Worm (Caenorhabditis elegans) whole organism, L4 larva: Measurements from ENCODE around the gene mig-10.

Experiments used
- F37D6.2 ChIP-seq: sonication (generic microtip); optimal IDR thresholded peaks from 2 replicates; lab custom pipeline; 2016; ENCODE audit warnings: mild to moderate bottlenecking, missing genetic modification characterization, missing compliant biosample characterization
- T26A8.4 ChIP-seq: fragments of 200-800 bp; sonication (Bioruptor generic); IDR thresholded peaks from 2 replicates; pipeline ENCODE4 v1.3.6; 2022; ENCODE audit warnings: missing genetic modification characterization, missing compliant biosample characterization
- ZK546.5 ChIP-seq, 2 experiments: sonication (generic microtip); optimal IDR thresholded peaks; 2 replicates each; lab custom pipeline; 2017; ENCODE audit warnings: missing biosample characterization in 2 of 2, missing genetic modification characterization in 2 of 2
- ceh-82 ChIP-seq: sonication (generic microtip); optimal IDR thresholded peaks from 2 replicates; lab custom pipeline; 2017; ENCODE audit warnings: missing biosample characterization, missing genetic modification characterization
- mep-1 ChIP-seq: fragments of 150-350 bp; sonication (generic microtip); optimal IDR thresholded peaks from 3 replicates; lab custom pipeline; 2014; ENCODE audit warnings: missing biosample characterization, missing genetic modification characterization
- nhr-11 ChIP-seq: fragments of 150-350 bp; optimal IDR thresholded peaks from 2 replicates; lab custom pipeline; 2014; ENCODE audit warnings: missing biosample characterization, missing genetic modification characterization
- nhr-77 ChIP-seq: fragments of 150-350 bp; optimal IDR thresholded peaks from 2 replicates; lab custom pipeline; 2014; ENCODE audit warnings: missing biosample characterization, missing genetic modification characterization
- pha-4 ChIP-seq, 2 experiments: fragments of 150-350 bp in 1 of 2; fragments of 200-800 bp in 1 of 2; sonication (Bioruptor generic) in 1 of 2; IDR thresholded peaks in 1 of 2; optimal IDR thresholded peaks in 1 of 2; 2 replicates each; pipeline versions ENCODE4 v1.3.6 to Lab custom; 2014 to 2022; ENCODE audit warnings: missing genetic modification characterization in 2 of 2, missing genetic modification reagents in 2 of 2, missing biosample characterization in 1 of 2, missing compliant biosample characterization in 1 of 2
- unc-130 ChIP-seq: sonication (generic microtip); optimal IDR thresholded peaks from 2 replicates; lab custom pipeline; 2016; ENCODE audit warnings: missing genetic modification reagents, missing genetic modification characterization, missing compliant biosample characterization
- zag-1 ChIP-seq: fragments of 150-350 bp; optimal IDR thresholded peaks from 2 replicates; lab custom pipeline; 2014; ENCODE audit warnings: missing biosample characterization, missing genetic modification characterization
- ztf-11 ChIP-seq: fragments of 150-350 bp; optimal IDR thresholded peaks from 2 replicates; lab custom pipeline; 2014; ENCODE audit warnings: missing biosample characterization, missing genetic modification characterization

DNA sequence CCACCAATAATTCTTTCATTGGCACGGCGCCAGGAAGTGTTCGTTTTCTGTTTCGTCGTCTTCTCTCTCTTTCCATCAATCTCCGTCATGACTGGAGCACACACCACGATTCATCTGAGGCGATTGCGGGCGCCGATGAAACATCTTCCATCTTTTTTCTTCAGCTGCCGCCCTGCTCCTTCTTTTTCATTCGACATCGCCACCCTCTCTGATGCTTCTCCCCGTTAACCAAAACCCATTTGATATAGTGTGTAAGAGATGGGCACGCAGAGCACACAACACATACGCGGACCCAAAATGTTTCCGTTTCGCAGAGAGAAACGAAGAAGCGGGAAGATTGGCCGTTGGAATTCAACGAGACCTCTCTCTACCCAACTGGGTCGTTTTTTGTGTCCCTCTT is 8.6 kb downstream of the mig-10 start:
- peak; percentile 9 for TF ChIP-seq mep-1
- TF ChIP-seq ztf-11 (tag; lab: Kevin White, UChicago) = no peak
- TF ChIP-seq T26A8.4 (GFP tag; lab: Robert Waterston, UW) = no peak
- TF ChIP-seq F37D6.2 = peak; percentile 10
- TF ChIP-seq unc-130 (GFP tag; lab: Kevin White, UChicago) = no peak
- TF ChIP-seq nhr-77 (tag; lab: Kevin White, UChicago) = no peak
- no peak for TF ChIP-seq zag-1 (tag; lab: Kevin White, UChicago)
- TF ChIP-seq ZK546.5 (tag; optimal IDR thresholded peaks at IDR 0.05; lab: Kevin White, UChicago) = no peak
- no peak for TF ChIP-seq ceh-82 (tag; lab: Kevin White, UChicago)
- peak; percentile 3 for TF ChIP-seq nhr-11 (tag; lab: Kevin White, UChicago)
- no peak for TF ChIP-seq pha-4 (GFP tag; IDR thresholded peaks at IDR 0.05; lab: Robert Waterston, UW)
- TF ChIP-seq pha-4 (tag; optimal IDR thresholded peaks at IDR 0.05; lab: Kevin White, UChicago) = no peak
